Worm (Caenorhabditis elegans): Measurements from ENCODE around the gene Y44A6D.7.

Gene Y44A6D.7

ce11 chrV:20778886-20779285 lies 35.6 kb upstream of the Y44A6D.7 start:
- TF ChIP-seq blmp-1 (tag; optimal IDR thresholded peaks at IDR 0.05), result peak; percentile 58
- TF ChIP-seq lin-35 (GFP tag; optimal IDR thresholded peaks at IDR 0.05), result peak in 1 of 2 experiments; percentile 23
- peak; percentile 21 for TF ChIP-seq mep-1 (tag; optimal IDR thresholded peaks at IDR 0.05)
- no peak for TF ChIP-seq nhr-11 (tag; optimal IDR thresholded peaks at IDR 0.05)
- peak; percentile 2 for TF ChIP-seq elt-2 (tag; optimal IDR thresholded peaks at IDR 0.05)
- TF ChIP-seq elt-3 (tag; optimal IDR thresholded peaks at IDR 0.05), result peak in 2 of 6 experiments; percentile 9 to 50
- peak; percentile 6 for TF ChIP-seq skn-1 (tag; optimal IDR thresholded peaks at IDR 0.05)
- TF ChIP-seq ztf-4 (tag; optimal IDR thresholded peaks at IDR 0.05), result peak; percentile 32
- no peak for TF ChIP-seq nhr-71 (tag; optimal IDR thresholded peaks at IDR 0.05)

- TF ChIP-seq unc-130 (tag; optimal IDR thresholded peaks at IDR 0.05) (no peak), pag-3 (tag; optimal IDR thresholded peaks at IDR 0.05; ENCODE audit: borderline replicate concordance, insufficient read depth) (no peak), aly-2 (tag; optimal IDR thresholded peaks at IDR 0.05) (no peak), C34B4.2 (tag; optimal IDR thresholded peaks at IDR 0.05) (no peak), rnt-1 (tag; optimal IDR thresholded peaks at IDR 0.05) (peak; percentile 58), nhr-71 (tag; optimal IDR thresholded peaks at IDR 0.05) (peak; percentile 57), nhr-11 (tag; optimal IDR thresholded peaks at IDR 0.05) (no peak), lir-3 (tag; optimal IDR thresholded peaks at IDR 0.05; ENCODE audit: poor library complexity) (no peak), lin-13 (GFP tag; optimal IDR thresholded peaks at IDR 0.05) (no peak), elt-2 (tag; optimal IDR thresholded peaks at IDR 0.05) (no peak), ces-1 (GFP tag; optimal IDR thresholded peaks at IDR 0.05) (no peak), swsn-7 (tag; optimal IDR thresholded peaks at IDR 0.05) (peak; percentile 27), ama-1 (optimal IDR thresholded peaks at IDR 0.05) (no peak), C04F5.9 (tag; optimal IDR thresholded peaks at IDR 0.05) (no peak), nhr-19 (GFP tag; conservative IDR thresholded peaks at IDR 0.05) (peak; percentile 29), mdl-1 (tag; optimal IDR thresholded peaks at IDR 0.05) (no peak), nhr-77 (tag; optimal IDR thresholded peaks at IDR 0.05) (no peak), fkh-10 (GFP tag; optimal IDR thresholded peaks at IDR 0.05) (no peak), unc-86 (tag; optimal IDR thresholded peaks at IDR 0.05) (no peak), lin-14 (GFP tag; optimal IDR thresholded peaks at IDR 0.05) (peak; percentile 25), snu-23 (GFP tag; optimal IDR thresholded peaks at IDR 0.05) (no peak), hlh-4 (tag; optimal IDR thresholded peaks at IDR 0.05) (no peak), mef-2 (tag; optimal IDR thresholded peaks at IDR 0.05) (no peak), fkh-4 (tag; optimal IDR thresholded peaks at IDR 0.05; ENCODE audit: borderline replicate concordance) (no peak), Y116A8C.19 (tag; optimal IDR thresholded peaks at IDR 0.05; ENCODE audit: borderline replicate concordance) (no peak), nhr-76 (tag; optimal IDR thresholded peaks at IDR 0.05) (no peak), ets-5 (GFP tag; IDR thresholded peaks at IDR 0.05) (no peak), nhr-20 (tag; optimal IDR thresholded peaks at IDR 0.05) (peak; percentile 48), ceh-8 (GFP tag; optimal IDR thresholded peaks at IDR 0.05) (no peak), tbx-2 (tag; optimal IDR thresholded peaks at IDR 0.05) (no peak), zip-4 (GFP tag; optimal IDR thresholded peaks at IDR 0.05) (no peak), unc-98 (GFP tag; IDR thresholded peaks at IDR 0.05) (no peak), sup-37 (GFP tag; optimal IDR thresholded peaks at IDR 0.05) (no peak), grh-1 (GFP tag; IDR thresholded peaks at IDR 0.05) (no peak), pqm-1 (tag; optimal IDR thresholded peaks at IDR 0.05) (no peak), lin-35 (GFP tag; optimal IDR thresholded peaks at IDR 0.05) (no peak), nhr-47 (tag; optimal IDR thresholded peaks at IDR 0.05) (peak; percentile 23), lin-15B (tag; optimal IDR thresholded peaks at IDR 0.05) (no peak), aha-1 (tag; optimal IDR thresholded peaks at IDR 0.05) (no peak), jun-1 (tag; optimal IDR thresholded peaks at IDR 0.05) (no peak), xbp-1 (tag; optimal IDR thresholded peaks at IDR 0.05) (no peak), ceh-63 (GFP tag; optimal IDR thresholded peaks at IDR 0.05) (no peak), unc-30 (tag; optimal IDR thresholded peaks at IDR 0.05) (no peak), alr-1 (tag; optimal IDR thresholded peaks at IDR 0.05; ENCODE audit: borderline replicate concordance) (no peak), ztf-11 (tag; optimal IDR thresholded peaks at IDR 0.05) (no peak)
Measured at ce11 chrV:20779707-20780346, 34.7 kb upstream of the Y44A6D.7 start.

Data from whole organism, L1 larva.